Worm (Caenorhabditis elegans) whole organism, L2 larva: ENCODE data around the gene F32D8.4.

ENCODE experiments used
- C34F6.9 ChIP-seq: fragments of 150-350 bp; optimal IDR thresholded peaks from 2 replicates; lab custom pipeline; 2014; ENCODE audit warnings: missing biosample characterization, missing genetic modification characterization
- F13H6.1 ChIP-seq: sonication (generic microtip); optimal IDR thresholded peaks from 2 replicates; lab custom pipeline; 2016; ENCODE audit warnings: missing genetic modification characterization, missing compliant biosample characterization
- R02D3.7 ChIP-seq: fragments of 150-350 bp; optimal IDR thresholded peaks from 2 replicates; lab custom pipeline; 2014; ENCODE audit warnings: missing biosample characterization, missing genetic modification characterization
- Y55F3AM.14 ChIP-seq: fragments of 200-800 bp; sonication (Bioruptor generic); optimal IDR thresholded peaks from 2 replicates; lab custom pipeline; 2018; ENCODE audit warnings: mild to moderate bottlenecking, missing genetic modification characterization, missing compliant biosample characterization
- ZK546.5 ChIP-seq: sonication (generic microtip); optimal IDR thresholded peaks from 2 replicates; lab custom pipeline; 2017; ENCODE audit warnings: missing biosample characterization, missing genetic modification characterization
- alr-1 ChIP-seq: fragments of 150-350 bp; optimal IDR thresholded peaks from 2 replicates; lab custom pipeline; 2014; ENCODE audit warnings: missing biosample characterization, missing genetic modification characterization
- aly-2 ChIP-seq: fragments of 150-350 bp; optimal IDR thresholded peaks from 2 replicates; lab custom pipeline; 2014; ENCODE audit warnings: missing biosample characterization, missing genetic modification characterization
- ama-1 ChIP-seq: fragments of 150-350 bp; optimal IDR thresholded peaks from 2 replicates; lab custom pipeline; 2018; ENCODE audit warnings: inconsistent platforms
- blmp-1 ChIP-seq: sonication (generic microtip); optimal IDR thresholded peaks from 2 replicates; lab custom pipeline; 2017; ENCODE audit warnings: missing genetic modification characterization, mild to moderate bottlenecking, missing compliant biosample characterization, antibody characterized with exemption, moderate library complexity; ENCODE audit not compliant: insufficient read depth
- ceh-16 ChIP-seq: fragments of 150-350 bp; optimal IDR thresholded peaks from 2 replicates; lab custom pipeline; 2014; ENCODE audit warnings: missing biosample characterization, missing genetic modification characterization
- ceh-82 ChIP-seq: fragments of 150-350 bp; optimal IDR thresholded peaks from 2 replicates; lab custom pipeline; 2014; ENCODE audit warnings: missing biosample characterization, missing genetic modification characterization
- crh-2 ChIP-seq: sonication (generic microtip); optimal IDR thresholded peaks from 2 replicates; lab custom pipeline; 2017; ENCODE audit warnings: missing biosample characterization, missing genetic modification characterization
- dmd-4 ChIP-seq: sonication (generic microtip); optimal IDR thresholded peaks from 2 replicates; lab custom pipeline; 2017; ENCODE audit warnings: missing biosample characterization, missing genetic modification characterization
- egl-27 ChIP-seq: sonication (generic microtip); optimal IDR thresholded peaks from 3 replicates; lab custom pipeline; 2017; ENCODE audit warnings: missing biosample characterization, missing genetic modification reagents, missing genetic modification characterization
- elt-3 ChIP-seq: sonication (generic microtip); optimal IDR thresholded peaks from 2 replicates; lab custom pipeline; 2017; ENCODE audit warnings: missing biosample characterization, missing genetic modification characterization
- fos-1 ChIP-seq: fragments of 150-350 bp; optimal IDR thresholded peaks from 2 replicates; lab custom pipeline; 2014; ENCODE audit warnings: missing biosample characterization, missing genetic modification characterization
- gmeb-1 ChIP-seq: fragments of 150-350 bp; optimal IDR thresholded peaks from 2 replicates; lab custom pipeline; 2014; ENCODE audit warnings: missing biosample characterization, missing genetic modification characterization
- lin-11 ChIP-seq: fragments of 150-350 bp; sonication (generic microtip); optimal IDR thresholded peaks from 2 replicates; lab custom pipeline; 2014; ENCODE audit warnings: missing biosample characterization, missing genetic modification characterization, inconsistent platforms, mixed read lengths
- lin-39 ChIP-seq: fragments of 150-350 bp; optimal IDR thresholded peaks from 2 replicates; lab custom pipeline; 2014; ENCODE audit warnings: missing biosample characterization, missing genetic modification reagents, missing genetic modification characterization
- lsy-2 ChIP-seq, 2 experiments: fragments of 150-350 bp in 1 of 2; sonication (generic microtip) in 1 of 2; optimal IDR thresholded peaks; 2 replicates each; lab custom pipeline; 2014 to 2017; ENCODE audit warnings: missing biosample characterization in 2 of 2, missing genetic modification characterization in 2 of 2
- mab-5 ChIP-seq: fragments of 150-350 bp; optimal IDR thresholded peaks from 2 replicates; lab custom pipeline; 2014; ENCODE audit warnings: missing biosample characterization, missing genetic modification characterization
- mbf-1 ChIP-seq: sonication (generic microtip); optimal IDR thresholded peaks from 2 replicates; lab custom pipeline; 2017; ENCODE audit warnings: missing biosample characterization, missing genetic modification characterization
- mdl-1 ChIP-seq, 2 experiments: fragments of 150-350 bp in 1 of 2; sonication (generic microtip) in 1 of 2; optimal IDR thresholded peaks; 2 replicates each; lab custom pipeline; 2017; ENCODE audit warnings: missing biosample characterization in 2 of 2, missing genetic modification characterization in 2 of 2
- nhr-10 ChIP-seq: sonication (generic microtip); optimal IDR thresholded peaks from 2 replicates; lab custom pipeline; 2017; ENCODE audit warnings: missing biosample characterization, missing genetic modification characterization
- nhr-11 ChIP-seq: fragments of 150-350 bp; optimal IDR thresholded peaks from 2 replicates; lab custom pipeline; 2014; ENCODE audit warnings: missing biosample characterization, missing genetic modification characterization
- nhr-12 ChIP-seq: fragments of 150-350 bp; optimal IDR thresholded peaks from 2 replicates; lab custom pipeline; 2014; ENCODE audit warnings: missing biosample characterization, missing genetic modification characterization
- nhr-129 ChIP-seq: fragments of 150-350 bp; optimal IDR thresholded peaks from 2 replicates; lab custom pipeline; 2014; ENCODE audit warnings: missing biosample characterization, missing genetic modification characterization
- nhr-21 ChIP-seq: fragments of 150-350 bp; optimal IDR thresholded peaks from 2 replicates; lab custom pipeline; 2014; ENCODE audit warnings: missing biosample characterization, missing genetic modification characterization
- nhr-25 ChIP-seq: fragments of 150-350 bp; sonication (generic microtip); optimal IDR thresholded peaks from 3 replicates; lab custom pipeline; 2014; ENCODE audit warnings: missing biosample characterization, missing genetic modification characterization
- nhr-6 ChIP-seq: fragments of 150-350 bp; optimal IDR thresholded peaks from 2 replicates; lab custom pipeline; 2014; ENCODE audit warnings: missing biosample characterization, missing genetic modification characterization
- peb-1 ChIP-seq: fragments of 150-350 bp; optimal IDR thresholded peaks from 2 replicates; lab custom pipeline; 2014; ENCODE audit warnings: missing biosample characterization, missing genetic modification characterization
- sma-9 ChIP-seq, 2 experiments: fragments of 150-350 bp in 1 of 2; sonication (generic microtip) in 1 of 2; optimal IDR thresholded peaks; 2 replicates each; lab custom pipeline; 2014 to 2016; ENCODE audit warnings: missing genetic modification characterization in 2 of 2, mild to moderate bottlenecking in 1 of 2, missing biosample characterization in 1 of 2, missing compliant biosample characterization in 1 of 2, missing genetic modification reagents in 1 of 2, moderate library complexity in 1 of 2
- snpc-4 ChIP-seq: fragments of 150-350 bp; optimal IDR thresholded peaks from 2 replicates; lab custom pipeline; 2014; ENCODE audit warnings: missing biosample characterization, missing genetic modification characterization
- unc-39 ChIP-seq: fragments of 150-350 bp; optimal IDR thresholded peaks from 2 replicates; lab custom pipeline; 2014; ENCODE audit warnings: missing biosample characterization, missing genetic modification characterization
- unc-55 ChIP-seq: fragments of 150-350 bp; sonication (generic microtip); optimal IDR thresholded peaks from 3 replicates; lab custom pipeline; 2014; ENCODE audit warnings: missing biosample characterization, missing genetic modification reagents, missing genetic modification characterization
- unc-62 ChIP-seq: fragments of 150-350 bp; optimal IDR thresholded peaks from 2 replicates; lab custom pipeline; 2014; ENCODE audit warnings: missing biosample characterization, missing genetic modification reagents, missing genetic modification characterization
- zag-1 ChIP-seq: fragments of 150-350 bp; optimal IDR thresholded peaks from 2 replicates; lab custom pipeline; 2014; ENCODE audit warnings: missing biosample characterization, missing genetic modification characterization
- ztf-1 ChIP-seq: fragments of 200-800 bp; sonication (Bioruptor generic); conservative IDR thresholded peaks from 2 replicates; pipeline ENCODE4 v1.3.6; 2022; ENCODE audit warnings: missing genetic modification characterization, missing compliant biosample characterization
- ztf-11 ChIP-seq: sonication (generic microtip); optimal IDR thresholded peaks from 2 replicates; lab custom pipeline; 2017; ENCODE audit warnings: missing biosample characterization, missing genetic modification characterization
- ztf-4 ChIP-seq: fragments of 150-350 bp; optimal IDR thresholded peaks from 2 replicates; lab custom pipeline; 2014; ENCODE audit warnings: missing biosample characterization, missing genetic modification characterization

F32D8.4 gene

DNA sequence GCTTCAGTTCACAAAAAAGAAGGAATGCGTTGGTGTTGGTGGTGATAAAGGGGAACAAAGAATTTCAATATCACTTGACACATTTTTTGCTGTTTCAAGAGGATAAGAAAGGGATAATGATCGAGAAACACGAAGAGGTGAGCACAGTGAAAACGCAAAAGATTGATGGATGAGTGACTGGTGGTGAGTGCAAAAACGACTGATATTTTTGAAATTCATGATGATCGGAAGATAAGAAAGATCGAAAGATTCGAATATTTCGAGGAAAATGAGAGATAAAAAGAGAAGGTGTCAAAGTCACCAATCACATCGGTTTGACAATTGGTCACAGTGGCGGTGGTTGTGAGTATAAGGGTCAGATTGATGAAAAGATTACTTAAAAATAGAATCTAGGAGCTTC is 22.6 kb upstream of the F32D8.4 start:
- TF ChIP-seq crh-2 (tag; lab: Kevin White, UChicago): no peak
- peak; percentile 34 for TF ChIP-seq F13H6.1 (tag; lab: Kevin White, UChicago)
- TF ChIP-seq elt-3: no peak
- TF ChIP-seq ztf-4 (tag; lab: Kevin White, UChicago): no peak
- peak; percentile 12 for TF ChIP-seq sma-9 (GFP tag; optimal IDR thresholded peaks at IDR 0.05; lab: Kevin White, UChicago)
- no peak for TF ChIP-seq sma-9 (tag; optimal IDR thresholded peaks at IDR 0.05; lab: Kevin White, UChicago)
- TF ChIP-seq ceh-82: no peak
- TF ChIP-seq egl-27 (tag; lab: Kevin White, UChicago): no peak
- no peak for TF ChIP-seq ztf-11 (tag; lab: Kevin White, UChicago)
- TF ChIP-seq gmeb-1 (tag; lab: Kevin White, UChicago): no peak
- TF ChIP-seq dmd-4: no peak
- TF ChIP-seq lin-39: no peak
- no peak for TF ChIP-seq unc-62 (GFP tag; lab: Kevin White, UChicago)
- no peak for TF ChIP-seq ceh-16
- peak; percentile 63 for TF ChIP-seq nhr-129
- no peak for TF ChIP-seq lsy-2 (tag; optimal IDR thresholded peaks at IDR 0.05; lab: Kevin White, UChicago)
- TF ChIP-seq zag-1 (tag; lab: Kevin White, UChicago): no peak
- TF ChIP-seq ztf-1 (GFP tag; lab: Robert Waterston, UW): no peak
- no peak for TF ChIP-seq C34F6.9 (tag; lab: Kevin White, UChicago)
- TF ChIP-seq, all 48 proteins: peak for 3

DNA sequence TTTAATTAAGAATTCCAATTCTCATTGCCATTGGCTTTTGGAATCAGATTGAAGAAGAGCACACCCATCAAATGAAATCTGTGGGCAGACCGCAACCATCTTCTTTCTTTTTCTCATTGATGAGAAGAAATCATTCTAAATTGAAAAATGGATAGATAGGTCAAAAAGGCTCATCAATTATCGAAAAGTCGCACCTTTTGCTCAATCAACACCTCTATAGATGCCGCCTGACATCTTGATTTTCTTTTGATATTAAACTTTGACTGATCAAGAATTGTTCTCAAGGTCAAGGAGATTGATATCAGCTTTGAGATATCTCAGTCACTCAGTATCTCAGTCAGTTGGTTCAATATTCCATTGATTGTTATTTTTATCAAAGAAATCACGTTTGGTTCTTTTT is 16.6 kb upstream of the F32D8.4 start:
- TF ChIP-seq ceh-82: no peak
- TF ChIP-seq sma-9 (GFP tag; optimal IDR thresholded peaks at IDR 0.05; lab: Kevin White, UChicago): no peak
- TF ChIP-seq sma-9 (tag; optimal IDR thresholded peaks at IDR 0.05; lab: Kevin White, UChicago): no peak
- TF ChIP-seq nhr-21 (tag; lab: Kevin White, UChicago): no peak
- no peak for TF ChIP-seq lin-11
- no peak for TF ChIP-seq nhr-10
- TF ChIP-seq elt-3: no peak
- TF ChIP-seq alr-1 (tag; lab: Kevin White, UChicago): no peak
- TF ChIP-seq dmd-4: no peak
- no peak for TF ChIP-seq unc-62 (GFP tag; lab: Kevin White, UChicago)
- TF ChIP-seq peb-1 (tag; lab: Kevin White, UChicago): no peak
- TF ChIP-seq Y55F3AM.14 (GFP tag; lab: Kevin White, UChicago): no peak

DNA sequence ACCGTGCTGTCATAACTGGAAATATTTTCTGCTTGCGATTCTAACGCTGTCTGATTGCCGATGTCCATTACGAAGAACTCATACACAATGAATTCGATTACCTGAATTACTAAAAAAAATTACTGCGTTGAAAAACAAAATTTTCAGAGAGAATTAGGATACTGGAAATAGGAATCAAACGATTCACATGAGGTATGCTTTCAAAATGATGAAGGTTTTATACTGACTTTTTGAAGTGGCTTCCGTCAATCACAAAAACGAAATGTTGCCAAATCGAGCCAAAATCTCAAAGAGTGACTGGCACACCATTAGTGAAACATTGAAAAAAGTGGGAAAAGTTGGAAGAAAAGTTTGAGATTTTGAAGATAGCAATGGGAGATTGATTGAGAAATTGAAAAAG is 15.7 kb upstream of the F32D8.4 start, which contains the start of gene zzz-1:
Gene zzz-1 (minus strand): TSS at position 101 of the 400 bp plus-strand sequence.
- TF ChIP-seq nhr-6 (no peak), ceh-16 (no peak), ZK546.5 (tag; lab: Kevin White, UChicago) (no peak), nhr-11 (tag; lab: Kevin White, UChicago) (no peak), fos-1 (tag; lab: Kevin White, UChicago) (no peak), peb-1 (tag; lab: Kevin White, UChicago) (no peak), nhr-25 (no peak), R02D3.7 (tag; lab: Kevin White, UChicago) (no peak), nhr-12 (tag; lab: Kevin White, UChicago) (no peak), lin-11 (no peak), crh-2 (tag; lab: Kevin White, UChicago) (no peak), mab-5 (tag; lab: Kevin White, UChicago) (no peak), aly-2 (no peak)
- TF ChIP-seq, all 48 proteins: peak for 0

DNA sequence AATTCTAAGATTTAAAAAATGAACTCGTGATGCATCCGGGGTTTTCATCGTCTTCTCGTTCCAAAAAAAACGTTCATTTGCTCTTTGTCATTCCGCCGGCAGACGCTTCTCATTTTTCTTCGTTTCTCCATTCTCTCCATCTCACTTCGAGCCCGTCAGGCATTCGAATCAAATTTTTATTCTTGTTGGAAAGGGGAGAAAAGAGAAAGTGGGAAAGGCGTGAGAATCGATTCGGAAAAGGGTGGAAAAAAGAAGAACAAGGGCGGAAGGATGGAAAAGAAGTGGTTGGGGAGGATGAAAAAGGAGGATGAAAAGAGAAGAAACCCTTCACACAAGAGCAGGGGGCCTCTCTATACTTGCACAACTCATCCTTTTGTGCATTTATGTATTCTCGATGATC is 11.4 kb upstream of the F32D8.4 start:
- TF ChIP-seq C34F6.9 (tag; lab: Kevin White, UChicago) (peak; percentile 33), sma-9 (GFP tag; optimal IDR thresholded peaks at IDR 0.05; lab: Kevin White, UChicago) (no peak), sma-9 (tag; optimal IDR thresholded peaks at IDR 0.05; lab: Kevin White, UChicago) (no peak), unc-62 (GFP tag; lab: Kevin White, UChicago) (no peak), ztf-11 (tag; lab: Kevin White, UChicago) (no peak), lsy-2 (tag; optimal IDR thresholded peaks at IDR 0.05; lab: Kevin White, UChicago) (peak in 1 of 2 experiments; percentile 31), ztf-4 (tag; lab: Kevin White, UChicago) (no peak), unc-39 (no peak), ama-1 (no peak), ceh-16 (no peak), mbf-1 (tag; lab: Kevin White, UChicago) (no peak), F13H6.1 (tag; lab: Kevin White, UChicago) (no peak), crh-2 (tag; lab: Kevin White, UChicago) (peak; percentile 31), snpc-4 (tag; lab: Kevin White, UChicago) (no peak), mab-5 (tag; lab: Kevin White, UChicago) (no peak), mdl-1 (tag; optimal IDR thresholded peaks at IDR 0.05; lab: Kevin White, UChicago) (no peak), dmd-4 (no peak), Y55F3AM.14 (GFP tag; lab: Kevin White, UChicago) (peak; percentile 18), ZK546.5 (tag; lab: Kevin White, UChicago) (no peak), gmeb-1 (tag; lab: Kevin White, UChicago) (no peak), nhr-25 (no peak), unc-55 (peak; percentile 40), blmp-1 (no peak), zag-1 (tag; lab: Kevin White, UChicago) (peak; percentile 41)
- TF ChIP-seq, all 48 proteins: peak for 6
